Worm (Caenorhabditis elegans) whole organism, midembryonic: Measurements from ENCODE around the gene lgc-10.

ENCODE experiments used
- T22C8.4 ChIP-seq: fragments of 200-800 bp; sonication (Bioruptor generic); IDR thresholded peaks from 2 replicates; pipeline ENCODE4 v1.3.6; 2022; ENCODE audit warnings: missing genetic modification characterization, missing compliant biosample characterization
- flt-1 ChIP-seq: fragments of 200-800 bp; sonication (Bioruptor generic); IDR thresholded peaks from 2 replicates; pipeline ENCODE4 v1.3.6; 2022; ENCODE audit warnings: missing genetic modification characterization, missing compliant biosample characterization
- klf-2 ChIP-seq: fragments of 200-800 bp; sonication (Bioruptor generic); conservative IDR thresholded peaks from 2 replicates; pipeline ENCODE4 v1.3.6; 2022; ENCODE audit warnings: missing genetic modification reagents, missing genetic modification characterization, missing compliant biosample characterization
- med-1 ChIP-seq: sonication (generic microtip); optimal IDR thresholded peaks from 2 replicates; lab custom pipeline; 2017; ENCODE audit warnings: missing genetic modification characterization, mild to moderate bottlenecking, missing compliant biosample characterization, antibody characterized with exemption, missing genetic modification reagents; ENCODE audit not compliant: insufficient read depth
- tab-1 ChIP-seq: fragments of 200-800 bp; sonication (Bioruptor generic); IDR thresholded peaks from 2 replicates; pipeline ENCODE4 v1.3.6; 2022; ENCODE audit warnings: missing genetic modification characterization, missing compliant biosample characterization
- ztf-23 ChIP-seq: fragments of 200-800 bp; sonication (Bioruptor generic); IDR thresholded peaks from 2 replicates; pipeline ENCODE4 v1.3.6; 2022; ENCODE audit warnings: missing genetic modification reagents, missing genetic modification characterization, missing compliant biosample characterization
- ztf-29 ChIP-seq: fragments of 200-800 bp; sonication (Bioruptor generic); IDR thresholded peaks from 2 replicates; pipeline ENCODE4 v1.3.6; 2022; ENCODE audit warnings: missing genetic modification reagents, missing genetic modification characterization, missing compliant biosample characterization

DNA sequence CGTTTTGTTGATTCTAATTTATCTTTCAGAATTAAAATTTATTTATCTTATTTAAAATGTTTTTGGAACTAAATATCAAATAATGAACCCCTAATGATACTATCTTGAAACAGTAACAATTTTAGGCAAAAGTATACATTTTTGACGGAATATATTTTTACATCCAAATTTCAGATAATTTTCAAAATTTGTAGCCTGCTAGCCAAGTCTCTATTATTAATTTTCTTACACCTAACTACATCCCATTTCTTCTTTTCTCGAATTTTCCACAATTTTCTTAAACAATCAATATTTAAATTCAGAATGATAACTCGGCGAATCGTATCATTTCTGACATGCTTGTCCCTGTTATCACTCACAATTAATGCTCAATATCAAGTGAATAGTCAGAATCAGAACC lies 49.1 kb upstream of the lgc-10 start, which contains the start of gene pqn-89:
- no peak for TF ChIP-seq tab-1 (GFP tag; lab: Robert Waterston, UW)
- no peak for TF ChIP-seq ztf-23
- TF ChIP-seq T22C8.4, result no peak
- TF ChIP-seq flt-1 (GFP tag; lab: Robert Waterston, UW), result no peak
- TF ChIP-seq ztf-29 (GFP tag; lab: Robert Waterston, UW), result no peak
- TF ChIP-seq klf-2, result no peak
- TF ChIP-seq med-1 (GFP tag; lab: Kevin White, UChicago), result no peak
